Worm (Caenorhabditis elegans) whole organism, mixed stage, embryonic: ENCODE measurements around the gene phf-31.

Experiments used
- lin-13 ChIP-seq: fragments of 150-350 bp; optimal IDR thresholded peaks from 2 replicates; lab custom pipeline; 2014; ENCODE audit warnings: missing biosample characterization, missing genetic modification characterization
- mab-5 ChIP-seq: fragments of 150-350 bp; optimal IDR thresholded peaks from 2 replicates; lab custom pipeline; 2014; ENCODE audit warnings: missing biosample characterization, missing genetic modification characterization
- mep-1 ChIP-seq: fragments of 150-350 bp; optimal IDR thresholded peaks from 2 replicates; lab custom pipeline; 2017; ENCODE audit warnings: missing biosample characterization, missing genetic modification reagents, missing genetic modification characterization, inconsistent platforms
- nhr-12 ChIP-seq: fragments of 150-350 bp; optimal IDR thresholded peaks from 2 replicates; lab custom pipeline; 2014; ENCODE audit warnings: missing biosample characterization, missing genetic modification characterization
- nhr-76 ChIP-seq: sonication (generic microtip); optimal IDR thresholded peaks from 2 replicates; lab custom pipeline; 2017; ENCODE audit warnings: missing biosample characterization, missing genetic modification characterization
- pha-4 ChIP-seq: fragments of 150-350 bp; optimal IDR thresholded peaks from 2 replicates; lab custom pipeline; 2018; ENCODE audit warnings: missing biosample characterization, missing genetic modification reagents, missing genetic modification characterization
- snpc-4 ChIP-seq: fragments of 150-350 bp; optimal IDR thresholded peaks from 2 replicates; lab custom pipeline; 2014; ENCODE audit warnings: missing biosample characterization, missing genetic modification characterization
- unc-62 ChIP-seq: fragments of 150-350 bp; optimal IDR thresholded peaks from 2 replicates; lab custom pipeline; 2014; ENCODE audit warnings: missing biosample characterization, missing genetic modification reagents, missing genetic modification characterization

- TF ChIP-seq mep-1 (tag; lab: Kevin White, UChicago), result no peak
- no peak for TF ChIP-seq nhr-12 (tag; lab: Kevin White, UChicago)
- TF ChIP-seq snpc-4 (tag; lab: Kevin White, UChicago), result no peak
- peak; percentile 1 for TF ChIP-seq lin-13 (tag; lab: Kevin White, UChicago)
- TF ChIP-seq pha-4, result peak; percentile 46
- no peak for TF ChIP-seq mab-5 (tag; lab: Kevin White, UChicago)
- no peak for TF ChIP-seq unc-62 (GFP tag; lab: Kevin White, UChicago)
- TF ChIP-seq nhr-76 (tag; lab: Kevin White, UChicago), result no peak
These were observed 2.6 kb upstream of the phf-31 start for ce11 chrX:10679193-10679592.
